Worm (Caenorhabditis elegans) whole organism, young adult: Measurements from ENCODE around the gene M199.136.

Experiments used
- him-1 ChIP-seq: sonication (generic microtip); optimal IDR thresholded peaks from 2 replicates; lab custom pipeline; 2016; ENCODE audit warnings: missing genotype, missing genetic modification reagents, missing genetic modification characterization, missing compliant biosample characterization
- nfya-1 ChIP-seq: sonication (generic microtip); optimal IDR thresholded peaks from 2 replicates; lab custom pipeline; 2017; ENCODE audit warnings: antibody characterized with exemption, missing compliant biosample characterization, missing genetic modification characterization, borderline replicate concordance; ENCODE audit not compliant: insufficient read depth

- no peak for TF ChIP-seq him-1 (tag; lab: Kevin White, UChicago)
- no peak for TF ChIP-seq nfya-1 (tag; lab: Kevin White, UChicago)
Measured at ce11 chrIV:15098294-15098693, 20.2 kb upstream of the M199.136 start, which contains the start of gene srt-49.
